Fruit fly (Drosophila melanogaster): Measurements from ENCODE around the gene JhI-21.

The JhI-21 gene

DNA sequence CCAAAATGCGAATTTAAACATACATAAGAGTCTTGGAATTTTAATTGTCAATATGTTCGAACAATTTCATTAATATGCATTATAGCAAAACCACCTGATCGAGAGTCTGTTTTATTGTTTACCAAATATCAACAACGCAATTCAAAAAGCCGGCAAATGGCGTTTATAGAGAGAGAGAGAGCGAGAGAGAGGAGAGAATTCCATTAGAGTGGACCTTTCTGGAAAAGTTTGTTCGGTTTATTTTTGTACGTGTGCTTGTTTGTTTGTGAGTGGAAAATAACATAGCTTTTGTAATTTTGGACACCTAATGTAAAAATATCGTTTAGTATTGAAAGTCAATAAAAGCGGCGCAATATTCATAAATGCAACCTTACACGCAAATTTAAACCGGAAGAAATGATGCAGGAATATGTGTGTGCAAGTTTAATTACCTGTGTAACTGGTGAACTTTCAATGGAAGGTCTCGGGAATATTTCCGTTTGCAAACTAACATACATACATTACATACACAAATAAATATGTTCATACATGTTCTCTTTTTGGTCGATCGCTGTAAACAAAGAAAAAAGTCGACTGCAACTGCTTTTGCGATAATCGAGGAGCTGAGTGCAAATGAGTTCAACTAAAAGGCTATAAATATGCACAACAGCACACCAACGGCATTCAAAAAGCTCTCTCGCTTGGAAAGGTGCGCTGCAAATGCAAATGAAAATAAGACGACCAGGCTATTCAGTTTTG is 11.1 kb downstream of the JhI-21 start, which contains the start of gene CG6785 (continued):
- TF ChIP-seq CG12942 (GFP tag; optimal IDR thresholded peaks at IDR 0.05) (peak; percentile 84), CG3065 (GFP tag; optimal IDR thresholded peaks at IDR 0.05) (peak; percentile 50), Myb (GFP tag; optimal IDR thresholded peaks at IDR 0.05) (peak; percentile 60), Atf-2 (GFP tag; optimal IDR thresholded peaks at IDR 0.05) (peak; percentile 86), CG8388 (GFP tag; optimal IDR thresholded peaks at IDR 0.05) (peak; percentile 72), CG9932 (GFP tag; IDR thresholded peaks at IDR 0.05) (peak; percentile 30; the same call in 1 of the 2 replicates), exex (tag; optimal IDR thresholded peaks at IDR 0.05) (peak; percentile 70), row (GFP tag; IDR thresholded peaks at IDR 0.05) (0 out of 3 replicates have a peak, but pooled peaks have one; percentile 47), CG9609 (GFP tag; optimal IDR thresholded peaks at IDR 0.05) (peak; percentile 52), CG1024 (GFP tag; IDR thresholded peaks at IDR 0.05) (peak; percentile 57; the same call in 1 of the 2 replicates), Opbp (GFP tag; IDR thresholded peaks at IDR 0.05; ENCODE audit: partially characterized antibody) (no peak), H15 (GFP tag; IDR thresholded peaks at IDR 0.05) (no peak), CG14050 (GFP tag; IDR thresholded peaks at IDR 0.05) (peak; percentile 69), CG2120 (GFP tag; optimal IDR thresholded peaks at IDR 0.05) (peak; percentile 71), Oaz (GFP tag; IDR thresholded peaks at IDR 0.05) (no peak), mam (GFP tag; optimal IDR thresholded peaks at IDR 0.05) (peak; percentile 37), trem (tag; optimal IDR thresholded peaks at IDR 0.05) (peak; percentile 37), CG31441 (GFP tag; IDR thresholded peaks at IDR 0.05) (peak; percentile 66), CG32772 (GFP tag; IDR thresholded peaks at IDR 0.05) (no peak), CG11247 (GFP tag; IDR thresholded peaks at IDR 0.05) (peak; percentile 30; the same call in 1 of the 2 replicates), bowl (GFP tag; IDR thresholded peaks at IDR 0.05) (no peak), scrt (GFP tag; optimal IDR thresholded peaks at IDR 0.05) (peak; percentile 74), amos (GFP tag; IDR thresholded peaks at IDR 0.05; ENCODE audit: partially characterized antibody) (no peak; the same call in 1 of the 2 replicates), croc (GFP tag; conservative IDR thresholded peaks at IDR 0.05) (no peak), slp2 (GFP tag; optimal IDR thresholded peaks at IDR 0.05) (peak; percentile 74), wdn (GFP tag; IDR thresholded peaks at IDR 0.05) (peak; percentile 59; the same call in 1 of the 2 replicates), CG7271 (tag; optimal IDR thresholded peaks at IDR 0.05) (peak; percentile 18), stc (GFP tag; IDR thresholded peaks at IDR 0.05) (peak; percentile 42; the same call in 1 of the 2 replicates), salm (tag; optimal IDR thresholded peaks at IDR 0.05) (peak; percentile 86), Bgb (GFP tag; IDR thresholded peaks at IDR 0.05; ENCODE audit: partially characterized antibody) (0 out of 2 replicates have a peak, but pooled peaks have one; percentile 5), Xrp1 (GFP tag; IDR thresholded peaks at IDR 0.05) (peak; percentile 63), Hand (GFP tag; optimal IDR thresholded peaks at IDR 0.05) (peak; percentile 78), CG16779 (GFP tag; IDR thresholded peaks at IDR 0.05) (0 out of 2 replicates have a peak, but pooled peaks have one; percentile 19), Elba2 (GFP tag; optimal IDR thresholded peaks at IDR 0.05) (no peak), Bteb2 (GFP tag; optimal IDR thresholded peaks at IDR 0.05) (peak; percentile 81), CG7556 (GFP tag; optimal IDR thresholded peaks at IDR 0.05) (peak; percentile 91), dysf (GFP tag; IDR thresholded peaks at IDR 0.05) (peak; percentile 41; the same call in 1 of the 3 replicates), da (GFP tag; optimal IDR thresholded peaks at IDR 0.05) (peak; percentile 64), bigmax (GFP tag; optimal IDR thresholded peaks at IDR 0.05) (peak; percentile 52), lbe (GFP tag; optimal IDR thresholded peaks at IDR 0.05) (peak; percentile 85), CG6272 (GFP tag; IDR thresholded peaks at IDR 0.05) (no peak), CG9797 (GFP tag; optimal IDR thresholded peaks at IDR 0.05) (no peak), CG7928 (GFP tag; optimal IDR thresholded peaks at IDR 0.05) (peak; percentile 30), luna (GFP tag; optimal IDR thresholded peaks at IDR 0.05) (peak; percentile 28), E2f1 (GFP tag; IDR thresholded peaks at IDR 0.05) (no peak; the same call in 1 of the 2 replicates), crc (GFP tag; optimal IDR thresholded peaks at IDR 0.05) (peak; percentile 83), Ets65A (GFP tag) (no peak), CG12071 (GFP tag; optimal IDR thresholded peaks at IDR 0.05) (peak; percentile 95), Dek (tag; optimal IDR thresholded peaks at IDR 0.05) (peak; percentile 72), sna (GFP tag; IDR thresholded peaks at IDR 0.05; ENCODE audit: partially characterized antibody) (no peak)
